Worm (Caenorhabditis elegans) whole organism, L4 larva: ENCODE data around the gene C06H2.2.
A peak's percentile ranks its signal among the peaks of the same experiment; 100 is the strongest.

Source experiments
- F10B5.3 ChIP-seq: sonication (generic microtip); optimal IDR thresholded peaks from 2 replicates; lab custom pipeline; 2016; ENCODE audit warnings: mild to moderate bottlenecking, missing genetic modification characterization, missing compliant biosample characterization
- R02D3.7 ChIP-seq: fragments of 150-350 bp; sonication (generic microtip); optimal IDR thresholded peaks from 3 replicates; lab custom pipeline; 2014; ENCODE audit warnings: missing biosample characterization, missing genetic modification characterization
- Y48G9A.11 ChIP-seq: fragments of 200-800 bp; sonication (Bioruptor generic); IDR thresholded peaks from 2 replicates; pipeline ENCODE4 v1.3.6; 2022; ENCODE audit warnings: missing genetic modification reagents, missing genetic modification characterization, missing compliant biosample characterization
- Y75B8A.6 ChIP-seq: fragments of 200-800 bp; sonication (Bioruptor generic); IDR thresholded peaks from 2 replicates; pipeline ENCODE4 v1.3.6; 2022; ENCODE audit warnings: missing genetic modification reagents, missing genetic modification characterization, missing compliant biosample characterization
- ZK546.5 ChIP-seq, 2 experiments: sonication (generic microtip); optimal IDR thresholded peaks; 2 replicates each; lab custom pipeline; 2017; ENCODE audit warnings: missing biosample characterization in 2 of 2, missing genetic modification characterization in 2 of 2
- aly-2 ChIP-seq: sonication (generic microtip); optimal IDR thresholded peaks from 2 replicates; lab custom pipeline; 2018; ENCODE audit warnings: missing biosample characterization, missing genetic modification characterization
- arid-1 ChIP-seq: fragments of 200-800 bp; sonication (Bioruptor generic); conservative IDR thresholded peaks from 2 replicates; pipeline ENCODE4 v1.3.6; 2022; ENCODE audit warnings: missing genetic modification reagents, missing genetic modification characterization, missing compliant biosample characterization
- attf-4 ChIP-seq: sonication (generic microtip); optimal IDR thresholded peaks from 3 replicates; lab custom pipeline; 2017; ENCODE audit warnings: missing biosample characterization, missing genetic modification characterization
- ceh-28 ChIP-seq: fragments of 150-350 bp; optimal IDR thresholded peaks from 2 replicates; lab custom pipeline; 2014; ENCODE audit warnings: missing biosample characterization, missing genetic modification reagents, missing genetic modification characterization
- ceh-32 ChIP-seq: sonication (generic microtip); optimal IDR thresholded peaks from 2 replicates; lab custom pipeline; 2016; ENCODE audit warnings: mild to moderate bottlenecking, missing genetic modification characterization, missing compliant biosample characterization; ENCODE audit not compliant: poor library complexity
- ceh-62 ChIP-seq: sonication (generic microtip); optimal IDR thresholded peaks from 2 replicates; lab custom pipeline; 2017; ENCODE audit warnings: missing biosample characterization, missing genetic modification characterization
- ces-1 ChIP-seq: fragments of 150-350 bp; sonication (generic microtip); optimal IDR thresholded peaks from 4 replicates; lab custom pipeline; 2014; ENCODE audit warnings: missing biosample characterization, missing genetic modification reagents, missing genetic modification characterization
- daf-12 ChIP-seq: fragments of 150-350 bp; optimal IDR thresholded peaks from 2 replicates; lab custom pipeline; 2014; ENCODE audit warnings: missing biosample characterization, missing genetic modification reagents, missing genetic modification characterization
- dmd-6 ChIP-seq: fragments of 200-800 bp; sonication (Bioruptor generic); IDR thresholded peaks from 2 replicates; pipeline ENCODE4 v1.3.6; 2022; ENCODE audit warnings: missing genetic modification reagents, missing genetic modification characterization, missing compliant biosample characterization
- fos-1 ChIP-seq: fragments of 150-350 bp; optimal IDR thresholded peaks from 2 replicates; lab custom pipeline; 2014; ENCODE audit warnings: missing biosample characterization, missing genetic modification characterization
- gei-8 ChIP-seq: fragments of 200-800 bp; sonication (Bioruptor generic); optimal IDR thresholded peaks from 2 replicates; lab custom pipeline; 2018; ENCODE audit warnings: mild to moderate bottlenecking, missing genetic modification characterization, missing compliant biosample characterization
- hif-1 ChIP-seq, 2 experiments: sonication (generic microtip); optimal IDR thresholded peaks; 2 replicates each; lab custom pipeline; 2016 to 2017; ENCODE audit warnings: missing compliant biosample characterization in 2 of 2, missing genetic modification characterization in 2 of 2, missing genetic modification reagents in 2 of 2, missing genotype in 2 of 2, mild to moderate bottlenecking in 1 of 2
- hlh-11 ChIP-seq: fragments of 200-800 bp; sonication (Bioruptor generic); optimal IDR thresholded peaks from 2 replicates; lab custom pipeline; 2018; ENCODE audit warnings: mild to moderate bottlenecking, missing genetic modification characterization, missing compliant biosample characterization
- hlh-30 ChIP-seq: sonication (generic microtip); optimal IDR thresholded peaks from 2 replicates; lab custom pipeline; 2017; ENCODE audit warnings: antibody characterized with exemption, mild to moderate bottlenecking, missing genetic modification characterization, missing compliant biosample characterization; ENCODE audit not compliant: insufficient read depth
- hmg-1.1 ChIP-seq: fragments of 200-800 bp; sonication (Bioruptor generic); IDR thresholded peaks from 2 replicates; pipeline ENCODE4 v1.3.6; 2022; ENCODE audit warnings: missing genetic modification reagents, missing genetic modification characterization, missing compliant biosample characterization
- lim-7 ChIP-seq: fragments of 200-800 bp; sonication (Bioruptor generic); IDR thresholded peaks from 2 replicates; pipeline ENCODE4 v1.3.6; 2022; ENCODE audit warnings: missing genetic modification characterization, missing compliant biosample characterization
- lin-13 ChIP-seq: fragments of 150-350 bp; optimal IDR thresholded peaks from 2 replicates; lab custom pipeline; 2014; ENCODE audit warnings: missing biosample characterization, missing genetic modification reagents, missing genetic modification characterization
- lin-29 ChIP-seq: fragments of 200-800 bp; sonication (Bioruptor generic); IDR thresholded peaks from 2 replicates; pipeline ENCODE4 v1.3.6; 2022; ENCODE audit warnings: missing genetic modification reagents, missing genetic modification characterization, missing compliant biosample characterization
- lir-3 ChIP-seq: sonication (generic microtip); optimal IDR thresholded peaks from 2 replicates; lab custom pipeline; 2016; ENCODE audit warnings: mild to moderate bottlenecking, missing genetic modification characterization, missing compliant biosample characterization
- madf-5 ChIP-seq, 2 experiments: fragments of 200-800 bp; sonication (Bioruptor generic); IDR thresholded peaks; 2 replicates each; pipeline ENCODE4 v1.3.6; 2022; ENCODE audit warnings: missing compliant biosample characterization in 2 of 2, missing genetic modification characterization in 2 of 2
- mdl-1 ChIP-seq, 2 experiments: fragments of 150-350 bp in 1 of 2; sonication (generic microtip) in 1 of 2; optimal IDR thresholded peaks; 2 replicates each; lab custom pipeline; 2014 to 2017; ENCODE audit warnings: missing biosample characterization in 2 of 2, missing genetic modification characterization in 2 of 2
- nhr-10 ChIP-seq: fragments of 150-350 bp; optimal IDR thresholded peaks from 2 replicates; lab custom pipeline; 2014; ENCODE audit warnings: missing biosample characterization, missing genetic modification characterization
- nhr-102 ChIP-seq: sonication (generic microtip); optimal IDR thresholded peaks from 2 replicates; lab custom pipeline; 2016; ENCODE audit warnings: mild to moderate bottlenecking, missing genetic modification characterization, moderate library complexity, missing compliant biosample characterization
- nhr-11 ChIP-seq: fragments of 150-350 bp; optimal IDR thresholded peaks from 2 replicates; lab custom pipeline; 2014; ENCODE audit warnings: missing biosample characterization, missing genetic modification characterization
- nhr-111 ChIP-seq: fragments of 200-800 bp; sonication (Bioruptor generic); optimal IDR thresholded peaks from 2 replicates; lab custom pipeline; 2018; ENCODE audit warnings: mild to moderate bottlenecking, missing genetic modification characterization, missing compliant biosample characterization
- nhr-25 ChIP-seq: sonication (generic microtip); optimal IDR thresholded peaks from 2 replicates; lab custom pipeline; 2017; ENCODE audit warnings: missing genetic modification characterization, mild to moderate bottlenecking, missing compliant biosample characterization, antibody characterized with exemption, moderate library complexity, borderline replicate concordance; ENCODE audit not compliant: insufficient read depth
- nhr-28 ChIP-seq: fragments of 150-350 bp; optimal IDR thresholded peaks from 2 replicates; lab custom pipeline; 2014; ENCODE audit warnings: missing biosample characterization, missing genetic modification characterization
- nhr-48 ChIP-seq: sonication (generic microtip); optimal IDR thresholded peaks from 2 replicates; lab custom pipeline; 2016; ENCODE audit warnings: mild to moderate bottlenecking, missing genetic modification characterization, missing compliant biosample characterization
- nhr-6 ChIP-seq: fragments of 150-350 bp; optimal IDR thresholded peaks from 2 replicates; lab custom pipeline; 2014; ENCODE audit warnings: missing biosample characterization, missing genetic modification characterization
- pqm-1 ChIP-seq: sonication (generic microtip); optimal IDR thresholded peaks from 2 replicates; lab custom pipeline; 2017; ENCODE audit warnings: missing biosample characterization, missing genetic modification characterization
- set-16 ChIP-seq: fragments of 200-800 bp; sonication (Bioruptor generic); IDR thresholded peaks from 2 replicates; pipeline ENCODE4 v1.3.6; 2022; ENCODE audit warnings: missing genetic modification reagents, missing genetic modification characterization, missing compliant biosample characterization
- snpc-1.2 ChIP-seq: fragments of 200-800 bp; sonication (Bioruptor generic); IDR thresholded peaks from 2 replicates; pipeline ENCODE4 v1.3.6; 2022; ENCODE audit warnings: missing genetic modification reagents, missing genetic modification characterization, missing compliant biosample characterization
- spr-3 ChIP-seq: fragments of 200-800 bp; sonication (Bioruptor generic); optimal IDR thresholded peaks from 2 replicates; lab custom pipeline; 2018; ENCODE audit warnings: mild to moderate bottlenecking, missing genetic modification characterization, missing compliant biosample characterization
- unc-130 ChIP-seq: sonication (generic microtip); optimal IDR thresholded peaks from 2 replicates; lab custom pipeline; 2016; ENCODE audit warnings: missing genetic modification reagents, missing genetic modification characterization, missing compliant biosample characterization
- unc-39 ChIP-seq: sonication (generic microtip); optimal IDR thresholded peaks from 2 replicates; lab custom pipeline; 2017; ENCODE audit warnings: missing biosample characterization, missing genetic modification characterization
- zfp-2 ChIP-seq: sonication (generic microtip); optimal IDR thresholded peaks from 2 replicates; lab custom pipeline; 2016; ENCODE audit warnings: mild to moderate bottlenecking, missing genetic modification characterization, missing compliant biosample characterization
- zfp-3 ChIP-seq: fragments of 200-800 bp; sonication (Bioruptor generic); conservative IDR thresholded peaks from 2 replicates; pipeline ENCODE4 v1.3.6; 2022; ENCODE audit warnings: missing genetic modification reagents, missing genetic modification characterization, missing compliant biosample characterization
- ztf-11 ChIP-seq: fragments of 150-350 bp; optimal IDR thresholded peaks from 2 replicates; lab custom pipeline; 2014; ENCODE audit warnings: missing biosample characterization, missing genetic modification characterization
- ztf-7 ChIP-seq: fragments of 150-350 bp; optimal IDR thresholded peaks from 2 replicates; lab custom pipeline; 2014; ENCODE audit warnings: missing biosample characterization, missing genetic modification characterization

The C06H2.2 gene

ce11 chrV:11078104-11078724 is 46.8 kb upstream of the C06H2.2 start, which contains the start of gene act-2 (continued):
- TF ChIP-seq ceh-62 (tag; lab: Kevin White, UChicago) (no peak), nhr-25 (tag; lab: Kevin White, UChicago) (peak; percentile 89), ceh-28 (tag; lab: Kevin White, UChicago) (no peak), gei-8 (GFP tag; lab: Kevin White, UChicago) (no peak), madf-5 (GFP tag; IDR thresholded peaks at IDR 0.05; lab: Robert Waterston, UW) (no peak), fos-1 (tag; lab: Kevin White, UChicago) (no peak), unc-39 (tag; lab: Kevin White, UChicago) (no peak), Y75B8A.6 (GFP tag; lab: Robert Waterston, UW) (no peak), daf-12 (tag; lab: Kevin White, UChicago) (no peak), spr-3 (GFP tag; lab: Kevin White, UChicago) (no peak)

ce11 chrV:11078874-11079273 is 46.1 kb upstream of the C06H2.2 start:
- TF ChIP-seq nhr-111 (GFP tag; lab: Kevin White, UChicago): no peak
- no peak for TF ChIP-seq madf-5 (GFP tag; IDR thresholded peaks at IDR 0.05; lab: Robert Waterston, UW)
- no peak for TF ChIP-seq snpc-1.2 (GFP tag; lab: Robert Waterston, UW)
- TF ChIP-seq ztf-11 (tag; lab: Kevin White, UChicago): no peak
- no peak for TF ChIP-seq lim-7 (GFP tag; lab: Robert Waterston, UW)
- no peak for TF ChIP-seq nhr-6 (tag; lab: Kevin White, UChicago)
- no peak for TF ChIP-seq Y75B8A.6 (GFP tag; lab: Robert Waterston, UW)
- no peak for TF ChIP-seq nhr-11 (tag; lab: Kevin White, UChicago)
- no peak for TF ChIP-seq ces-1
- no peak for TF ChIP-seq hlh-30 (tag; lab: Kevin White, UChicago)
- no peak for TF ChIP-seq nhr-102 (tag; lab: Kevin White, UChicago)
- TF ChIP-seq ceh-32 (tag; lab: Kevin White, UChicago): no peak
- no peak for TF ChIP-seq hmg-1.1 (GFP tag; lab: Robert Waterston, UW)
- TF ChIP-seq hlh-11 (tag; lab: Kevin White, UChicago): no peak

ce11 chrV:11080345-11081102 is 44.5 kb upstream of the C06H2.2 start, which contains the start of gene act-1:
Gene act-1, plus strand, starts transcription at chrV:11081052.
- TF ChIP-seq lir-3 (tag; lab: Kevin White, UChicago): no peak
- 0 out of 2 replicates have a peak, but pooled peaks have one; percentile 13 for TF ChIP-seq set-16 (GFP tag; lab: Robert Waterston, UW)
- TF ChIP-seq mdl-1 (tag; optimal IDR thresholded peaks at IDR 0.05; lab: Kevin White, UChicago): no peak
- TF ChIP-seq aly-2 (tag; lab: Kevin White, UChicago): no peak
- TF ChIP-seq nhr-28 (tag; lab: Kevin White, UChicago): peak; percentile 66
- no peak for TF ChIP-seq hif-1 (tag; optimal IDR thresholded peaks at IDR 0.05; lab: Kevin White, UChicago)
- TF ChIP-seq nhr-11 (tag; lab: Kevin White, UChicago): peak; percentile 73
- no peak for TF ChIP-seq unc-130 (GFP tag; lab: Kevin White, UChicago)
- TF ChIP-seq arid-1 (GFP tag; lab: Robert Waterston, UW): 0 out of 2 replicates have a peak, but pooled peaks have one; percentile 4
- TF ChIP-seq ZK546.5 (tag; optimal IDR thresholded peaks at IDR 0.05; lab: Kevin White, UChicago): no peak
- no peak for TF ChIP-seq zfp-3
- peak; percentile 95 for TF ChIP-seq pqm-1 (tag; lab: Kevin White, UChicago)
- TF ChIP-seq zfp-2 (tag; lab: Kevin White, UChicago): no peak
- no peak for TF ChIP-seq snpc-1.2 (GFP tag; lab: Robert Waterston, UW)
- TF ChIP-seq lin-29 (GFP tag; lab: Robert Waterston, UW): no peak
- no peak for TF ChIP-seq nhr-6 (tag; lab: Kevin White, UChicago)
- no peak for TF ChIP-seq nhr-10
- TF ChIP-seq F10B5.3 (tag; lab: Kevin White, UChicago): no peak
- no peak for TF ChIP-seq lin-13 (GFP tag; lab: Kevin White, UChicago)
- no peak for TF ChIP-seq Y48G9A.11
- TF ChIP-seq fos-1 (tag; lab: Kevin White, UChicago): no peak
- no peak for TF ChIP-seq nhr-48 (tag; lab: Kevin White, UChicago)
- TF ChIP-seq ztf-7 (tag; lab: Kevin White, UChicago): no peak
- TF ChIP-seq gei-8 (GFP tag; lab: Kevin White, UChicago): no peak
- no peak for TF ChIP-seq daf-12 (tag; lab: Kevin White, UChicago)
- 0 out of 2 replicates have a peak, but pooled peaks have one; percentile 41 for TF ChIP-seq dmd-6 (GFP tag; lab: Robert Waterston, UW)
- TF ChIP-seq attf-4 (tag; lab: Kevin White, UChicago): no peak
- no peak for TF ChIP-seq R02D3.7 (tag; lab: Kevin White, UChicago)
